Worm (Caenorhabditis elegans) whole organism, L2 larva: Measurements from ENCODE around the gene arf-1.

Experiments
- C34F6.9 ChIP-seq: fragments of 150-350 bp; optimal IDR thresholded peaks from 2 replicates; lab custom pipeline; 2014; ENCODE audit warnings: missing biosample characterization, missing genetic modification characterization
- F13H6.1 ChIP-seq: sonication (generic microtip); optimal IDR thresholded peaks from 2 replicates; lab custom pipeline; 2016; ENCODE audit warnings: missing genetic modification characterization, missing compliant biosample characterization
- R02D3.7 ChIP-seq: fragments of 150-350 bp; optimal IDR thresholded peaks from 2 replicates; lab custom pipeline; 2014; ENCODE audit warnings: missing biosample characterization, missing genetic modification characterization
- Y55F3AM.14 ChIP-seq: fragments of 200-800 bp; sonication (Bioruptor generic); optimal IDR thresholded peaks from 2 replicates; lab custom pipeline; 2018; ENCODE audit warnings: mild to moderate bottlenecking, missing genetic modification characterization, missing compliant biosample characterization
- ZK546.5 ChIP-seq: sonication (generic microtip); optimal IDR thresholded peaks from 2 replicates; lab custom pipeline; 2017; ENCODE audit warnings: missing biosample characterization, missing genetic modification characterization
- alr-1 ChIP-seq: fragments of 150-350 bp; optimal IDR thresholded peaks from 2 replicates; lab custom pipeline; 2014; ENCODE audit warnings: missing biosample characterization, missing genetic modification characterization
- aly-2 ChIP-seq: fragments of 150-350 bp; optimal IDR thresholded peaks from 2 replicates; lab custom pipeline; 2014; ENCODE audit warnings: missing biosample characterization, missing genetic modification characterization
- ama-1 ChIP-seq: fragments of 150-350 bp; optimal IDR thresholded peaks from 2 replicates; lab custom pipeline; 2018; ENCODE audit warnings: inconsistent platforms
- blmp-1 ChIP-seq: sonication (generic microtip); optimal IDR thresholded peaks from 2 replicates; lab custom pipeline; 2017; ENCODE audit warnings: missing genetic modification characterization, mild to moderate bottlenecking, missing compliant biosample characterization, antibody characterized with exemption, moderate library complexity; ENCODE audit not compliant: insufficient read depth
- ceh-16 ChIP-seq: fragments of 150-350 bp; optimal IDR thresholded peaks from 2 replicates; lab custom pipeline; 2014; ENCODE audit warnings: missing biosample characterization, missing genetic modification characterization
- ceh-82 ChIP-seq: fragments of 150-350 bp; optimal IDR thresholded peaks from 2 replicates; lab custom pipeline; 2014; ENCODE audit warnings: missing biosample characterization, missing genetic modification characterization
- crh-2 ChIP-seq: sonication (generic microtip); optimal IDR thresholded peaks from 2 replicates; lab custom pipeline; 2017; ENCODE audit warnings: missing biosample characterization, missing genetic modification characterization
- dmd-4 ChIP-seq: sonication (generic microtip); optimal IDR thresholded peaks from 2 replicates; lab custom pipeline; 2017; ENCODE audit warnings: missing biosample characterization, missing genetic modification characterization
- elt-1 ChIP-seq: fragments of 150-350 bp; optimal IDR thresholded peaks from 2 replicates; lab custom pipeline; 2014; ENCODE audit warnings: missing biosample characterization, missing genetic modification characterization
- elt-3 ChIP-seq: sonication (generic microtip); optimal IDR thresholded peaks from 2 replicates; lab custom pipeline; 2017; ENCODE audit warnings: missing biosample characterization, missing genetic modification characterization
- fos-1 ChIP-seq: fragments of 150-350 bp; optimal IDR thresholded peaks from 2 replicates; lab custom pipeline; 2014; ENCODE audit warnings: missing biosample characterization, missing genetic modification characterization
- gmeb-1 ChIP-seq: fragments of 150-350 bp; optimal IDR thresholded peaks from 2 replicates; lab custom pipeline; 2014; ENCODE audit warnings: missing biosample characterization, missing genetic modification characterization
- lin-11 ChIP-seq: fragments of 150-350 bp; sonication (generic microtip); optimal IDR thresholded peaks from 2 replicates; lab custom pipeline; 2014; ENCODE audit warnings: missing biosample characterization, missing genetic modification characterization, inconsistent platforms, mixed read lengths
- lin-13 ChIP-seq: fragments of 150-350 bp; optimal IDR thresholded peaks from 2 replicates; lab custom pipeline; 2014; ENCODE audit warnings: missing biosample characterization, missing genetic modification reagents, missing genetic modification characterization
- lin-39 ChIP-seq: fragments of 150-350 bp; optimal IDR thresholded peaks from 2 replicates; lab custom pipeline; 2014; ENCODE audit warnings: missing biosample characterization, missing genetic modification reagents, missing genetic modification characterization
- lsy-2 ChIP-seq, 2 experiments: fragments of 150-350 bp in 1 of 2; sonication (generic microtip) in 1 of 2; optimal IDR thresholded peaks; 2 replicates each; lab custom pipeline; 2014 to 2017; ENCODE audit warnings: missing biosample characterization in 2 of 2, missing genetic modification characterization in 2 of 2
- mab-5 ChIP-seq: fragments of 150-350 bp; optimal IDR thresholded peaks from 2 replicates; lab custom pipeline; 2014; ENCODE audit warnings: missing biosample characterization, missing genetic modification characterization
- mbf-1 ChIP-seq: sonication (generic microtip); optimal IDR thresholded peaks from 2 replicates; lab custom pipeline; 2017; ENCODE audit warnings: missing biosample characterization, missing genetic modification characterization
- mdl-1 ChIP-seq, 2 experiments: fragments of 150-350 bp in 1 of 2; sonication (generic microtip) in 1 of 2; optimal IDR thresholded peaks; 2 replicates each; lab custom pipeline; 2017; ENCODE audit warnings: missing biosample characterization in 2 of 2, missing genetic modification characterization in 2 of 2
- nhr-10 ChIP-seq: sonication (generic microtip); optimal IDR thresholded peaks from 2 replicates; lab custom pipeline; 2017; ENCODE audit warnings: missing biosample characterization, missing genetic modification characterization
- nhr-11 ChIP-seq: fragments of 150-350 bp; optimal IDR thresholded peaks from 2 replicates; lab custom pipeline; 2014; ENCODE audit warnings: missing biosample characterization, missing genetic modification characterization
- nhr-12 ChIP-seq: fragments of 150-350 bp; optimal IDR thresholded peaks from 2 replicates; lab custom pipeline; 2014; ENCODE audit warnings: missing biosample characterization, missing genetic modification characterization
- nhr-129 ChIP-seq: fragments of 150-350 bp; optimal IDR thresholded peaks from 2 replicates; lab custom pipeline; 2014; ENCODE audit warnings: missing biosample characterization, missing genetic modification characterization
- nhr-21 ChIP-seq: fragments of 150-350 bp; optimal IDR thresholded peaks from 2 replicates; lab custom pipeline; 2014; ENCODE audit warnings: missing biosample characterization, missing genetic modification characterization
- nhr-23 ChIP-seq: fragments of 150-350 bp; optimal IDR thresholded peaks from 2 replicates; lab custom pipeline; 2014; ENCODE audit warnings: missing biosample characterization, missing genetic modification reagents, missing genetic modification characterization
- nhr-237 ChIP-seq: fragments of 150-350 bp; optimal IDR thresholded peaks from 2 replicates; lab custom pipeline; 2014; ENCODE audit warnings: missing biosample characterization, missing genetic modification characterization
- nhr-25 ChIP-seq: fragments of 150-350 bp; sonication (generic microtip); optimal IDR thresholded peaks from 3 replicates; lab custom pipeline; 2014; ENCODE audit warnings: missing biosample characterization, missing genetic modification characterization
- nhr-6 ChIP-seq: fragments of 150-350 bp; optimal IDR thresholded peaks from 2 replicates; lab custom pipeline; 2014; ENCODE audit warnings: missing biosample characterization, missing genetic modification characterization
- nhr-77 ChIP-seq: fragments of 150-350 bp; optimal IDR thresholded peaks from 2 replicates; lab custom pipeline; 2014; ENCODE audit warnings: missing biosample characterization, missing genetic modification characterization
- peb-1 ChIP-seq: fragments of 150-350 bp; optimal IDR thresholded peaks from 2 replicates; lab custom pipeline; 2014; ENCODE audit warnings: missing biosample characterization, missing genetic modification characterization
- sem-4 ChIP-seq: fragments of 150-350 bp; optimal IDR thresholded peaks from 2 replicates; lab custom pipeline; 2014; ENCODE audit warnings: missing biosample characterization, missing genetic modification reagents, missing genetic modification characterization
- skn-1 ChIP-seq: sonication (generic microtip); optimal IDR thresholded peaks from 2 replicates; lab custom pipeline; 2017; ENCODE audit warnings: missing biosample characterization, missing genetic modification characterization
- sma-3 ChIP-seq: sonication (generic microtip); optimal IDR thresholded peaks from 2 replicates; lab custom pipeline; 2016; ENCODE audit warnings: missing genetic modification reagents, missing genetic modification characterization, missing compliant biosample characterization
- sma-9 ChIP-seq, 2 experiments: fragments of 150-350 bp in 1 of 2; sonication (generic microtip) in 1 of 2; optimal IDR thresholded peaks; 2 replicates each; lab custom pipeline; 2014 to 2016; ENCODE audit warnings: missing genetic modification characterization in 2 of 2, mild to moderate bottlenecking in 1 of 2, missing biosample characterization in 1 of 2, missing compliant biosample characterization in 1 of 2, missing genetic modification reagents in 1 of 2, moderate library complexity in 1 of 2
- snpc-4 ChIP-seq: fragments of 150-350 bp; optimal IDR thresholded peaks from 2 replicates; lab custom pipeline; 2014; ENCODE audit warnings: missing biosample characterization, missing genetic modification characterization
- unc-39 ChIP-seq: fragments of 150-350 bp; optimal IDR thresholded peaks from 2 replicates; lab custom pipeline; 2014; ENCODE audit warnings: missing biosample characterization, missing genetic modification characterization
- unc-55 ChIP-seq: fragments of 150-350 bp; sonication (generic microtip); optimal IDR thresholded peaks from 3 replicates; lab custom pipeline; 2014; ENCODE audit warnings: missing biosample characterization, missing genetic modification reagents, missing genetic modification characterization
- unc-62 ChIP-seq: fragments of 150-350 bp; optimal IDR thresholded peaks from 2 replicates; lab custom pipeline; 2014; ENCODE audit warnings: missing biosample characterization, missing genetic modification reagents, missing genetic modification characterization
- zag-1 ChIP-seq: fragments of 150-350 bp; optimal IDR thresholded peaks from 2 replicates; lab custom pipeline; 2014; ENCODE audit warnings: missing biosample characterization, missing genetic modification characterization
- ztf-1 ChIP-seq: fragments of 200-800 bp; sonication (Bioruptor generic); conservative IDR thresholded peaks from 2 replicates; pipeline ENCODE4 v1.3.6; 2022; ENCODE audit warnings: missing genetic modification characterization, missing compliant biosample characterization
- ztf-11 ChIP-seq: sonication (generic microtip); optimal IDR thresholded peaks from 2 replicates; lab custom pipeline; 2017; ENCODE audit warnings: missing biosample characterization, missing genetic modification characterization
- ztf-4 ChIP-seq: fragments of 150-350 bp; optimal IDR thresholded peaks from 2 replicates; lab custom pipeline; 2014; ENCODE audit warnings: missing biosample characterization, missing genetic modification characterization

Gene arf-1

DNA sequence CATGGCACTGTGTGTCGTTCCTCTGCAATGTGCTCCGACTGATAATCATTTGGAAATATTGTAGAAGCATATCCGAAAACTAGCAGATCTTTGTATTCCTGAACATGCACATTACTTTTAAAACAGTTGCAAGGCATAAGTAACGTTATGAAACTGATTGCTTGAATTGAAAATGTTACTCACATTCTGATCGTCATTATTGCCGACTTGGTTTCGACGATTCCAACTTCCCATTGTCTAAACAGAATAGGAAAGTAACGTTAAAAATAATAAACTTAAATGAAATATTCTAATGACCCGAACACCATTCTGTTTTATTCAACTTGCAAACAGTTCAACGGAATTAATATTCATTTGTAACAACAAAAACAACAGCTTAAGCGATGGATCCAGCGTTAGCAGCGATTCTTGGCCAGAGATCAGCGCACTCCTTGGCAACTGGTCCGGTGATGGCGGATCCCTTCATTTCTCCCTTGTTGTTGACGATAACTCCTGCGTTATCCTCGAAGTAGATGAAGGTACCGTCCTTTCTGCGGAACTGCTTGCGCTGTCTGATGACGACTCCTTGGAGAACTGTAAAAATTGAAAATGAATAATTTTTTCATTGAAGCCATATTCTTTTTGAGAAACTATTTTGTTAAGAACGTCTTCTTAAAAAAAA, 9.3 kb upstream of the arf-1 start, which contains the start of gene swp-1:
Gene swp-1 (minus strand): TSS at position 298 of the 661 bp plus-strand sequence.
- TF ChIP-seq C34F6.9 (tag; lab: Kevin White, UChicago) (no peak), ztf-11 (no peak), ztf-1 (GFP tag; lab: Robert Waterston, UW) (no peak), unc-55 (GFP tag; lab: Kevin White, UChicago) (no peak), elt-1 (tag; lab: Kevin White, UChicago) (no peak), lin-11 (tag; lab: Kevin White, UChicago) (no peak), skn-1 (tag; lab: Kevin White, UChicago) (no peak), crh-2 (tag; lab: Kevin White, UChicago) (no peak), Y55F3AM.14 (GFP tag; lab: Kevin White, UChicago) (no peak), fos-1 (tag; lab: Kevin White, UChicago) (no peak), unc-39 (tag; lab: Kevin White, UChicago) (no peak), dmd-4 (tag; lab: Kevin White, UChicago) (no peak), gmeb-1 (tag; lab: Kevin White, UChicago) (no peak), sem-4 (tag; lab: Kevin White, UChicago) (no peak), peb-1 (no peak), ztf-4 (tag; lab: Kevin White, UChicago) (no peak), F13H6.1 (tag; lab: Kevin White, UChicago) (no peak)

DNA sequence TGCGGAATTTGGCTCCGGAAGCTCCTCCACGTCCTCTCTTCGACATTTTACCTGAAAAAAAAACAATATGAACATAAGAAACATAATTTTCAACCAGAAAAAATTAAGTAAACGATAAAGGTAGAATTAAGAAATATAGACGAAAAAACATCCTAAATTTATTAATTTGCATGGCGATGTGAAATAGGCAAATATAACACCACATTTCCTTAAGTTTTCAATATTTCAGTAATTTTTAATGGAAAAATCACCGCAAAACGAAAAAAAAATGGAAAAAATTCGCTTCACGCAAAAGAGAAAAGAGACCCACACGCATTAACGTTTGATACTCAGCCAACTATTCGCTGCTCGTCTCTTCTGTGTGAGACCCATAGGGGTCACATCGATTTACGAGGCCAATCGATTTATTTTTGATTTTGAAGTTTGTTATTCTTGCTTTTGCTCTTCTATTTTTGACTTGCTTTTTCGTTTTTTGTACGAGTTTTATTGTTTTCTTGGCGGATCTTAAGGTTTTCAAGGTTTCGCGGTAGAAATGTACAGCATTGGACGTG, 8.5 kb upstream of the arf-1 start, which contains the start of gene rpl-23:
Gene rpl-23 (minus strand): TSS at position 51 of the 551 bp plus-strand sequence.
- peak; percentile 100 for TF ChIP-seq unc-55 (GFP tag; lab: Kevin White, UChicago)
- no peak for TF ChIP-seq nhr-237 (tag; lab: Kevin White, UChicago)
- TF ChIP-seq sma-3 (GFP tag; lab: Kevin White, UChicago) = peak; percentile 88
- TF ChIP-seq elt-3 (tag; lab: Kevin White, UChicago) = no peak
- no peak for TF ChIP-seq dmd-4 (tag; lab: Kevin White, UChicago)
- peak in 1 of 2 experiments; percentile 29 for TF ChIP-seq mdl-1 (tag; optimal IDR thresholded peaks at IDR 0.05; lab: Kevin White, UChicago)
- TF ChIP-seq sem-4 (tag; lab: Kevin White, UChicago) = peak; percentile 84
- TF ChIP-seq lin-11 (tag; lab: Kevin White, UChicago) = peak; percentile 92
- peak; percentile 97 for TF ChIP-seq C34F6.9 (tag; lab: Kevin White, UChicago)
- no peak for TF ChIP-seq elt-1 (tag; lab: Kevin White, UChicago)
- no peak for TF ChIP-seq nhr-12 (tag; lab: Kevin White, UChicago)
- no peak for TF ChIP-seq peb-1
- peak; percentile 83 for TF ChIP-seq ama-1 (lab: Kevin White, UChicago)
- peak; percentile 88 for TF ChIP-seq ztf-4 (tag; lab: Kevin White, UChicago)
- TF ChIP-seq unc-39 (tag; lab: Kevin White, UChicago) = no peak
- no peak for TF ChIP-seq mbf-1
- TF ChIP-seq fos-1 (tag; lab: Kevin White, UChicago) = peak; percentile 93
- TF ChIP-seq R02D3.7 (tag; lab: Kevin White, UChicago) = peak; percentile 96
- peak; percentile 72 for TF ChIP-seq snpc-4 (tag; lab: Kevin White, UChicago)
- peak; percentile 85 for TF ChIP-seq mab-5 (tag; lab: Kevin White, UChicago)
- no peak for TF ChIP-seq ztf-11
- no peak for TF ChIP-seq nhr-23 (tag; lab: Kevin White, UChicago)
- TF ChIP-seq nhr-129 (tag; lab: Kevin White, UChicago) = peak; percentile 98
- TF ChIP-seq sma-9 (GFP tag; optimal IDR thresholded peaks at IDR 0.05; lab: Kevin White, UChicago) = peak; percentile 90
- TF ChIP-seq sma-9 (tag; optimal IDR thresholded peaks at IDR 0.05; lab: Kevin White, UChicago) = no peak
- TF ChIP-seq blmp-1 (tag; lab: Kevin White, UChicago) = peak; percentile 80
- peak; percentile 91 for TF ChIP-seq gmeb-1 (tag; lab: Kevin White, UChicago)
- TF ChIP-seq zag-1 (tag; lab: Kevin White, UChicago) = peak; percentile 84
- peak; percentile 55 for TF ChIP-seq ceh-16 (tag; lab: Kevin White, UChicago)
- TF ChIP-seq crh-2 (tag; lab: Kevin White, UChicago) = peak; percentile 97
- peak; percentile 85 to 96 for TF ChIP-seq lsy-2 (tag; optimal IDR thresholded peaks at IDR 0.05; lab: Kevin White, UChicago)
- peak; percentile 7 for TF ChIP-seq skn-1 (tag; lab: Kevin White, UChicago)
- peak; percentile 73 for TF ChIP-seq ceh-82
- TF ChIP-seq lin-39 = no peak
- TF ChIP-seq alr-1 (tag; lab: Kevin White, UChicago) = no peak
- TF ChIP-seq ztf-1 (GFP tag; lab: Robert Waterston, UW) = no peak
- peak; percentile 95 for TF ChIP-seq nhr-25 (tag; lab: Kevin White, UChicago)
- peak; percentile 92 for TF ChIP-seq nhr-6 (tag; lab: Kevin White, UChicago)
- TF ChIP-seq lin-13 (GFP tag; lab: Kevin White, UChicago) = peak; percentile 96
- peak; percentile 89 for TF ChIP-seq nhr-21 (tag; lab: Kevin White, UChicago)
- peak; percentile 25 for TF ChIP-seq nhr-77 (tag; lab: Kevin White, UChicago)
- peak; percentile 12 for TF ChIP-seq nhr-10 (tag; lab: Kevin White, UChicago)
- no peak for TF ChIP-seq Y55F3AM.14 (GFP tag; lab: Kevin White, UChicago)
- TF ChIP-seq F13H6.1 (tag; lab: Kevin White, UChicago) = peak; percentile 78
- no peak for TF ChIP-seq unc-62 (GFP tag; lab: Kevin White, UChicago)
- no peak for TF ChIP-seq nhr-11
- TF ChIP-seq aly-2 (tag; lab: Kevin White, UChicago) = no peak
- peak; percentile 59 for TF ChIP-seq ZK546.5 (tag; lab: Kevin White, UChicago)
